Fruit fly (Drosophila melanogaster) whole organism, wandering third instar larva: ENCODE data around the gene JMJD7.

Experiments
- Abd-B ChIP-seq: fragments of >200 bp; optimal IDR thresholded peaks from 2 replicates; lab custom pipeline; 2017; ENCODE audit warnings: missing biosample characterization, missing genetic modification characterization
- CG32264 ChIP-seq: fragments of 200-800 bp; sonication (Bioruptor generic); optimal IDR thresholded peaks from 2 replicates; lab custom pipeline; 2016; ENCODE audit warnings: missing biosample characterization, missing genetic modification characterization
- CG9705 ChIP-seq: fragments of 200-800 bp; sonication (Bioruptor generic); optimal IDR thresholded peaks from 2 replicates; lab custom pipeline; 2018; ENCODE audit warnings: missing biosample characterization, mild to moderate bottlenecking, missing genetic modification characterization
- CrebA ChIP-seq: fragments of 200-800 bp; sonication (Bioruptor generic); optimal IDR thresholded peaks from 2 replicates; lab custom pipeline; 2016; ENCODE audit warnings: missing biosample characterization, mild to moderate bottlenecking, missing genetic modification characterization, borderline replicate concordance
- Dfd ChIP-seq: fragments of >200 bp; optimal IDR thresholded peaks from 2 replicates; lab custom pipeline; 2017; ENCODE audit warnings: missing biosample characterization, missing genetic modification characterization
- Dif ChIP-seq: fragments of 200-275, 200-300 bp; sonication (Bioruptor generic); optimal IDR thresholded peaks from 2 replicates; lab custom pipeline; 2018; ENCODE audit warnings: missing biosample characterization, missing genetic modification characterization; ENCODE audit not compliant: partially characterized antibody
- HLH106 ChIP-seq: fragments of 200-800 bp; optimal IDR thresholded peaks from 3 replicates; lab custom pipeline; 2019; ENCODE audit warnings: missing biosample characterization, mild to moderate bottlenecking, missing genetic modification characterization, moderate library complexity
- Hnf4 ChIP-seq: fragments of 200-800 bp; sonication (Bioruptor generic); optimal IDR thresholded peaks from 2 replicates; lab custom pipeline; 2016; ENCODE audit warnings: missing biosample characterization, mild to moderate bottlenecking, missing genetic modification characterization
- Hr78 ChIP-seq: fragments of >200 bp; optimal IDR thresholded peaks from 2 replicates; lab custom pipeline; 2017; ENCODE audit warnings: missing biosample characterization, missing genetic modification characterization
- Hr83 ChIP-seq: fragments of 200-300 bp; sonication (Bioruptor generic); optimal IDR thresholded peaks from 2 replicates; lab custom pipeline; 2016; ENCODE audit warnings: missing biosample characterization, mild to moderate bottlenecking, missing genetic modification characterization, moderate library complexity; ENCODE audit not compliant: poor library complexity, severe bottlenecking
- Jra ChIP-seq: sonication (Bioruptor generic); optimal IDR thresholded peaks from 2 replicates; lab custom pipeline; 2016; ENCODE audit warnings: missing biosample characterization, missing genetic modification characterization
- Myc ChIP-seq: fragments of >200 bp; optimal IDR thresholded peaks from 2 replicates; lab custom pipeline; 2017
- N ChIP-seq: fragments of >200 bp; optimal IDR thresholded peaks from 2 replicates; lab custom pipeline; 2018; ENCODE audit warnings: missing biosample characterization, missing external identifiers, missing genetic modification characterization
- OdsH ChIP-seq: fragments of 200-800 bp; sonication (Bioruptor generic); optimal IDR thresholded peaks from 2 replicates; lab custom pipeline; 2016; ENCODE audit warnings: missing biosample characterization, mild to moderate bottlenecking, missing genetic modification characterization
- Rel ChIP-seq, 2 experiments: fragments of 200-800 bp; sonication (Bioruptor generic) in 1 of 2; optimal IDR thresholded peaks; 2 replicates in 1 of 2; 3 replicates in 1 of 2; lab custom pipeline; 2016 to 2019; ENCODE audit warnings: mild to moderate bottlenecking in 2 of 2, missing biosample characterization in 2 of 2, missing genetic modification characterization in 2 of 2, moderate library complexity in 1 of 2
- Sp1 ChIP-seq: fragments of 200-800 bp; sonication (Bioruptor generic); optimal IDR thresholded peaks from 3 replicates; lab custom pipeline; 2019; ENCODE audit warnings: missing biosample characterization, mild to moderate bottlenecking, missing genetic modification characterization, moderate library complexity
- Vsx2 ChIP-seq: fragments of 200-300, 225-300 bp; sonication (Bioruptor generic); optimal IDR thresholded peaks from 2 replicates; lab custom pipeline; 2018; ENCODE audit warnings: missing biosample characterization, missing genetic modification characterization; ENCODE audit not compliant: partially characterized antibody
- br ChIP-seq: fragments of 200-800 bp; sonication (Bioruptor generic); optimal IDR thresholded peaks from 2 replicates; lab custom pipeline; 2016; ENCODE audit warnings: missing biosample characterization, missing genetic modification characterization
- brk ChIP-seq: fragments of 200-800 bp; sonication (Bioruptor generic); optimal IDR thresholded peaks from 2 replicates; lab custom pipeline; 2016; ENCODE audit warnings: missing biosample characterization, mild to moderate bottlenecking, missing genetic modification characterization
- dl ChIP-seq, 2 experiments: fragments of 175-275, 200-275 bp in 1 of 2; fragments of 200-275 bp in 1 of 2; sonication (Bioruptor generic); optimal IDR thresholded peaks; lab custom pipeline; 2018; ENCODE audit warnings: mild to moderate bottlenecking in 2 of 2, missing biosample characterization in 2 of 2, missing genetic modification characterization in 2 of 2, moderate library complexity in 2 of 2; ENCODE audit not compliant: partially characterized antibody in 2 of 2, insufficient read depth in 1 of 2
- dsf ChIP-seq: sonication (Bioruptor generic); optimal IDR thresholded peaks from 2 replicates; lab custom pipeline; 2016; ENCODE audit warnings: missing biosample characterization, missing genetic modification characterization, borderline replicate concordance
- ey ChIP-seq: fragments of 200-800 bp; sonication (Bioruptor generic); optimal IDR thresholded peaks from 2 replicates; lab custom pipeline; 2016; ENCODE audit warnings: missing biosample characterization, missing genetic modification characterization
- foxo ChIP-seq, 2 experiments: fragments of 200-800 bp; sonication (Bioruptor generic); optimal IDR thresholded peaks; 2 replicates in 1 of 2; 3 replicates in 1 of 2; lab custom pipeline; 2016 to 2017; ENCODE audit warnings: missing biosample characterization in 2 of 2, missing genetic modification characterization in 2 of 2
- h ChIP-seq: fragments of 200-800 bp; sonication (Bioruptor generic); optimal IDR thresholded peaks from 3 replicates; lab custom pipeline; 2016; ENCODE audit warnings: missing biosample characterization, mild to moderate bottlenecking, missing genetic modification characterization
- pan ChIP-seq: fragments of >200 bp; optimal IDR thresholded peaks from 2 replicates; lab custom pipeline; 2017
- psq ChIP-seq: fragments of 200-800 bp; sonication (Bioruptor generic); optimal IDR thresholded peaks from 3 replicates; lab custom pipeline; 2017; ENCODE audit warnings: missing biosample characterization, mild to moderate bottlenecking, missing genetic modification characterization, moderate library complexity
- rgr ChIP-seq: fragments of 200-800 bp; sonication (Bioruptor generic); optimal IDR thresholded peaks from 3 replicates; lab custom pipeline; 2016; ENCODE audit warnings: missing biosample characterization, mild to moderate bottlenecking, missing genetic modification characterization
- sage ChIP-seq: fragments of 200-800 bp; sonication (Bioruptor generic); optimal IDR thresholded peaks from 2 replicates; lab custom pipeline; 2016; ENCODE audit warnings: missing biosample characterization, mild to moderate bottlenecking, missing genetic modification characterization
- sv ChIP-seq: fragments of 200-800 bp; sonication (Bioruptor generic); optimal IDR thresholded peaks from 3 replicates; lab custom pipeline; 2016; ENCODE audit warnings: missing biosample characterization, missing genetic modification characterization
- tai ChIP-seq: sonication (Bioruptor generic); optimal IDR thresholded peaks from 2 replicates; lab custom pipeline; 2016; ENCODE audit warnings: missing biosample characterization, missing genetic modification characterization
- usp ChIP-seq: fragments of >200 bp; optimal IDR thresholded peaks from 2 replicates; lab custom pipeline; 2017; ENCODE audit warnings: missing biosample characterization, missing genetic modification characterization
- woc ChIP-seq: sonication (Bioruptor generic); optimal IDR thresholded peaks from 2 replicates; lab custom pipeline; 2016; ENCODE audit warnings: missing biosample characterization, mild to moderate bottlenecking, missing genetic modification characterization

JMJD7 gene

DNA sequence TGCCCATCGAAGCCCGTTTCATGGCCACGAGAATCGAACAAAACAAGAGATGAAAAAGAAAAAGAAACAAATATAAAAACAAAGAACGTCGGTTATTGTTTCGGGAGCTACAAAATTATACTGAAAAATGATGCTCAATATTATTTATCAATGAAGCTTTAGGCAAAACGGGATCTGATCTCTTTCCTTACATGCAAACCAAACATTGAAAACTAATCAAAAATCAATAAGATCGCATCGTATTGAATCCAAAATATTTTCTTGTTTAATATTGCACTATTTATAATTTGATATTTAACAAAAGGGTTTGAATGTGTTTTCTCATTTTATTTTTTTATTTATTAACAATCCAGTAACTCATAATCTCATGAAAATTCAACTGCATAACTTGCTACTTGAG lies 24.5 kb downstream of the JMJD7 start, which contains the start of gene CG14106:
Gene CG14106, minus strand, starts transcription at position 101 of the 400 bp plus-strand sequence.
- no peak for TF ChIP-seq Jra (GFP tag; lab: Kevin White, UChicago)
- no peak for TF ChIP-seq br (GFP tag; lab: Kevin White, UChicago)
- TF ChIP-seq dsf: no peak
- TF ChIP-seq usp (GFP tag; lab: Kevin White, UChicago): no peak
- TF ChIP-seq Sp1: no peak
- TF ChIP-seq foxo (GFP tag; optimal IDR thresholded peaks at IDR 0.05; lab: Kevin White, UChicago): no peak
- no peak for TF ChIP-seq OdsH (GFP tag; lab: Kevin White, UChicago)
- no peak for TF ChIP-seq HLH106 (tag; lab: Kevin White, UChicago)
- TF ChIP-seq Hr83 (GFP tag; lab: Kevin White, UChicago): no peak

DNA sequence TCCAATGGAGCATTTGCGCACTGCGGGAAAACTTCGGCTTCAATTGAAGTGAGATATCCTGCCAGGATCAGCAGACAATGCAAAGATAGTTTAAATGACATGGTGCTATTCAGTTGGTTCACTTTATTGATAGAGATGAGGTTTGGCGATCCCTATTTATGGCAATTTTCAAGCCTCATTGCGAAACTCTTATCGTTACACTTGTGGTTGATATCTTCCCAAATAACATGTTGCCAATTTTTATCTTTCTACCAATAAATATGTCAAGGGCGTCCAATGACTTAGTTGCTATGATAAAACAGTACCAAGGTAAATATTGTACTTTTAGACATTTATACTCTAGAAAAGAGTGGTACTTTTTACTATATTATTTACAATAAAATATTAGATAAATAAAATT lies 26.0 kb downstream of the JMJD7 start, which contains the start of gene CG33263:
Gene CG33263, minus strand, starts transcription at position 101 of the 400 bp plus-strand sequence.
- no peak for TF ChIP-seq ey (GFP tag; lab: Kevin White, UChicago)
- no peak for TF ChIP-seq Dfd (GFP tag; lab: Kevin White, UChicago)
- TF ChIP-seq HLH106 (tag; lab: Kevin White, UChicago): no peak

- no peak for TF ChIP-seq CG9705 (GFP tag; lab: Kevin White, UChicago)
- TF ChIP-seq sage (GFP tag; lab: Kevin White, UChicago): no peak
- no peak for TF ChIP-seq HLH106 (tag; lab: Kevin White, UChicago)
- no peak for TF ChIP-seq usp (GFP tag; lab: Kevin White, UChicago)
- TF ChIP-seq Vsx2 (GFP tag; lab: Kevin White, UChicago): no peak
- TF ChIP-seq foxo (GFP tag; optimal IDR thresholded peaks at IDR 0.05; lab: Kevin White, UChicago): no peak
- no peak for TF ChIP-seq N (GFP tag; lab: Kevin White, UChicago)
- no peak for TF ChIP-seq CG32264 (GFP tag; lab: Kevin White, UChicago)
- TF ChIP-seq brk (GFP tag; lab: Kevin White, UChicago): no peak
- TF ChIP-seq Dif: no peak
- TF ChIP-seq rgr (GFP tag; lab: Kevin White, UChicago): no peak
- no peak for TF ChIP-seq woc (GFP tag; lab: Kevin White, UChicago)
- no peak for TF ChIP-seq sv (GFP tag; lab: Kevin White, UChicago)
- no peak for TF ChIP-seq Jra (GFP tag; lab: Kevin White, UChicago)
- TF ChIP-seq CrebA (GFP tag; lab: Kevin White, UChicago): no peak
- no peak for TF ChIP-seq tai (GFP tag; lab: Kevin White, UChicago)
- TF ChIP-seq Rel (GFP tag; optimal IDR thresholded peaks at IDR 0.05; lab: Kevin White, UChicago): no peak
- TF ChIP-seq Rel (tag; optimal IDR thresholded peaks at IDR 0.05; lab: Kevin White, UChicago): no peak
- TF ChIP-seq pan (lab: Kevin White, UChicago): no peak
- no peak for TF ChIP-seq psq (GFP tag; lab: Kevin White, UChicago)
Measured at dm6 chr3L:13422286-13422787, 27.7 kb downstream of the JMJD7 start, which contains the start of gene CG32121. Gene CG32121, minus strand, starts transcription at chr3L:13422336.

- no peak for TF ChIP-seq tai (GFP tag; lab: Kevin White, UChicago)
- TF ChIP-seq CG9705 (GFP tag; lab: Kevin White, UChicago): no peak
- no peak for TF ChIP-seq sage (GFP tag; lab: Kevin White, UChicago)
- no peak for TF ChIP-seq brk (GFP tag; lab: Kevin White, UChicago)
- no peak for TF ChIP-seq N (GFP tag; lab: Kevin White, UChicago)
- no peak for TF ChIP-seq Hr78 (GFP tag; lab: Kevin White, UChicago)
- no peak for TF ChIP-seq CrebA (GFP tag; lab: Kevin White, UChicago)
- no peak for TF ChIP-seq Myc (lab: Kevin White, UChicago)
- no peak for TF ChIP-seq Dfd (GFP tag; lab: Kevin White, UChicago)
- no peak for TF ChIP-seq psq (GFP tag; lab: Kevin White, UChicago)
- no peak for TF ChIP-seq Hnf4 (GFP tag; lab: Kevin White, UChicago)
- no peak for TF ChIP-seq Dif
- no peak for TF ChIP-seq dl (GFP tag; optimal IDR thresholded peaks at IDR 0.05; lab: Kevin White, UChicago; ENCODE audit: insufficient read depth in 1 of 2, partially characterized antibody in 2 of 2)
- no peak for TF ChIP-seq Abd-B
- no peak for TF ChIP-seq h (GFP tag; lab: Kevin White, UChicago)
- TF ChIP-seq ey (GFP tag; lab: Kevin White, UChicago): no peak
- no peak for TF ChIP-seq Jra (GFP tag; lab: Kevin White, UChicago)
- TF ChIP-seq Sp1: no peak
- no peak for TF ChIP-seq CG32264 (GFP tag; lab: Kevin White, UChicago)
- TF ChIP-seq, all 38 proteins: peak for 0
Measured at dm6 chr3L:13420212-13420611, 29.9 kb downstream of the JMJD7 start.
